Worm (Caenorhabditis elegans): ENCODE results near the gene F10E9.5.

The F10E9.5 gene

ce11 chrIII:8307356-8307755 is at the start of gene F10E9.5, which contains the start of gene F10E9.7:
TSS of gene F10E9.5 (plus strand) at chrIII:8307592.
TSS of gene F10E9.7 (minus strand) at chrIII:8307441.
- TF ChIP-seq ceh-34 (tag; optimal IDR thresholded peaks at IDR 0.05): peak; percentile 49
- peak; percentile 2 for TF ChIP-seq ceh-18 (tag; optimal IDR thresholded peaks at IDR 0.05)
- no peak for TF ChIP-seq pax-1 (tag; optimal IDR thresholded peaks at IDR 0.05)
- TF ChIP-seq npax-4 (tag; optimal IDR thresholded peaks at IDR 0.05): no peak
- TF ChIP-seq ets-4 (tag; optimal IDR thresholded peaks at IDR 0.05): peak; percentile 87
- no peak for TF ChIP-seq ceh-6 (GFP tag; optimal IDR thresholded peaks at IDR 0.05)
- TF ChIP-seq unc-42 (tag; optimal IDR thresholded peaks at IDR 0.05): peak; percentile 24
- no peak for TF ChIP-seq hlh-30 (tag; optimal IDR thresholded peaks at IDR 0.05; ENCODE audit: insufficient read depth)
- peak; percentile 84 for TF ChIP-seq zip-5 (tag; optimal IDR thresholded peaks at IDR 0.05)
- peak; percentile 45 for TF ChIP-seq fax-1 (tag; optimal IDR thresholded peaks at IDR 0.05)
- peak; percentile 28 for TF ChIP-seq ceh-14 (tag; optimal IDR thresholded peaks at IDR 0.05)
- TF ChIP-seq ahr-1 (tag; optimal IDR thresholded peaks at IDR 0.05): peak; percentile 45
- TF ChIP-seq F13H6.1 (tag; optimal IDR thresholded peaks at IDR 0.05): peak; percentile 21
- peak; percentile 86 for TF ChIP-seq C08G9.2 (tag; optimal IDR thresholded peaks at IDR 0.05)
- peak; percentile 17 for TF ChIP-seq unc-86 (tag; optimal IDR thresholded peaks at IDR 0.05)
- no peak for TF ChIP-seq ceh-30 (tag; optimal IDR thresholded peaks at IDR 0.05)
- TF ChIP-seq sdc-2 (tag; optimal IDR thresholded peaks at IDR 0.05): no peak
- TF ChIP-seq ref-2 (tag; optimal IDR thresholded peaks at IDR 0.05): peak; percentile 80
- no peak for TF ChIP-seq hlh-15 (tag; optimal IDR thresholded peaks at IDR 0.05)
- peak; percentile 90 for TF ChIP-seq hlh-8 (tag; optimal IDR thresholded peaks at IDR 0.05)
- TF ChIP-seq unc-3 (GFP tag; conservative IDR thresholded peaks at IDR 0.05): no peak
- TF ChIP-seq unc-3 (tag; optimal IDR thresholded peaks at IDR 0.05): peak; percentile 29
- no peak for TF ChIP-seq nhr-232 (tag; optimal IDR thresholded peaks at IDR 0.05)
- no peak for TF ChIP-seq ama-1 (optimal IDR thresholded peaks at IDR 0.05)
- peak; percentile 81 for TF ChIP-seq tbx-7 (tag; optimal IDR thresholded peaks at IDR 0.05)
- TF ChIP-seq hlh-6 (tag; optimal IDR thresholded peaks at IDR 0.05): no peak
- peak; percentile 52 for TF ChIP-seq ttx-3 (tag; optimal IDR thresholded peaks at IDR 0.05)
- peak; percentile 75 for TF ChIP-seq elt-2 (tag; optimal IDR thresholded peaks at IDR 0.05)
- no peak for TF ChIP-seq ceh-48 (tag; optimal IDR thresholded peaks at IDR 0.05)
- TF ChIP-seq tbx-2 (tag; optimal IDR thresholded peaks at IDR 0.05): peak; percentile 82
- peak; percentile 24 for TF ChIP-seq nfya-1 (tag; optimal IDR thresholded peaks at IDR 0.05)
- peak; percentile 94 for TF ChIP-seq ceh-31 (tag; optimal IDR thresholded peaks at IDR 0.05)
- peak; percentile 93 for TF ChIP-seq ceh-2 (tag; optimal IDR thresholded peaks at IDR 0.05)
- no peak for TF ChIP-seq lim-6 (tag; optimal IDR thresholded peaks at IDR 0.05)
- peak; percentile 12 for TF ChIP-seq rnt-1 (tag; optimal IDR thresholded peaks at IDR 0.05)
- TF ChIP-seq pha-2 (tag; optimal IDR thresholded peaks at IDR 0.05): no peak
- TF ChIP-seq K02D7.2 (tag; optimal IDR thresholded peaks at IDR 0.05): no peak
- peak; percentile 18 for TF ChIP-seq ztf-16 (tag; optimal IDR thresholded peaks at IDR 0.05)

DNA sequence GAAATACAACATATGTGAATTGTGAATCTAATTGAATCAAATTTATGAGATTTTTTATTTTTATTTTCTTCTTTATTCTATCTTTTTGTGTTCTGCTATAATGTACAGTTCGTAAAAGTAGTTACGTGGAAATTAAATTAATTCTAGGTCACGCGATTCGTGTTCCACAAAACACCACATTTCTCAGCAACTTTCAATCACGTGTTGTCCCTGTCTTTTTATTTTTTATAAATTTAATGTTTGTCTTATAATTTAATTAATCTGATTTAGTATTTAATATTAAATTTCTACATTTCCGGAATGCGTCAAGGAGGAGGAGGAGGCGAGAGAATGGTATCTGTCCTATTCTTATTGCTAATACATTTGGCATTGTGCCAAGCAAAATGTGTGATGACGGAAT is 49.3 kb upstream of the F10E9.5 start, which contains the start of gene ncr-2:
TSS of gene ncr-2 (plus strand) at position 301 of the 400 bp plus-strand sequence.
- no peak for TF ChIP-seq ets-4 (tag; optimal IDR thresholded peaks at IDR 0.05)
- TF ChIP-seq Y22D7AL.16 (tag; optimal IDR thresholded peaks at IDR 0.05): no peak
- no peak for TF ChIP-seq che-1 (tag; optimal IDR thresholded peaks at IDR 0.05)
- TF ChIP-seq unc-86 (tag; optimal IDR thresholded peaks at IDR 0.05): no peak
- no peak for TF ChIP-seq ceh-45 (GFP tag; IDR thresholded peaks at IDR 0.05)
- TF ChIP-seq elt-2 (tag; optimal IDR thresholded peaks at IDR 0.05): no peak
- no peak for TF ChIP-seq ceh-2 (tag; optimal IDR thresholded peaks at IDR 0.05)
- TF ChIP-seq ceh-24 (tag; optimal IDR thresholded peaks at IDR 0.05): no peak

ce11 chrIII:8262599-8262998 is 44.8 kb upstream of the F10E9.5 start:
- TF ChIP-seq pha-2 (tag; optimal IDR thresholded peaks at IDR 0.05) (no peak), C38D4.7 (GFP tag; optimal IDR thresholded peaks at IDR 0.05) (no peak), pqm-1 (tag; optimal IDR thresholded peaks at IDR 0.05) (no peak), Y22D7AL.16 (tag; optimal IDR thresholded peaks at IDR 0.05) (no peak), hlh-8 (tag; optimal IDR thresholded peaks at IDR 0.05) (no peak), unc-55 (GFP tag; optimal IDR thresholded peaks at IDR 0.05) (no peak), unc-42 (tag; optimal IDR thresholded peaks at IDR 0.05) (no peak), zip-5 (tag; optimal IDR thresholded peaks at IDR 0.05) (no peak), fkh-6 (tag; optimal IDR thresholded peaks at IDR 0.05) (peak; percentile 25), fkh-10 (GFP tag; optimal IDR thresholded peaks at IDR 0.05) (no peak), fax-1 (tag; optimal IDR thresholded peaks at IDR 0.05) (no peak), dve-1 (tag; optimal IDR thresholded peaks at IDR 0.05) (no peak), hlh-15 (tag; optimal IDR thresholded peaks at IDR 0.05) (no peak), ztf-16 (tag; optimal IDR thresholded peaks at IDR 0.05) (no peak), sdc-2 (tag; optimal IDR thresholded peaks at IDR 0.05) (peak; percentile 26), ets-4 (tag; optimal IDR thresholded peaks at IDR 0.05) (no peak), tbx-7 (tag; optimal IDR thresholded peaks at IDR 0.05) (no peak), ceh-19 (GFP tag; optimal IDR thresholded peaks at IDR 0.05) (no peak), hlh-6 (tag; optimal IDR thresholded peaks at IDR 0.05) (peak; percentile 21), che-1 (tag; optimal IDR thresholded peaks at IDR 0.05) (no peak), pros-1 (tag; optimal IDR thresholded peaks at IDR 0.05) (no peak), madf-2 (tag; optimal IDR thresholded peaks at IDR 0.05) (no peak)
